Worm (Caenorhabditis elegans) whole organism, L1 larva: ENCODE data around the gene cam-1.
A peak's percentile ranks its signal among the peaks of the same experiment; 100 is the strongest.

Experiments
- C04F5.9 ChIP-seq: sonication (generic microtip); optimal IDR thresholded peaks from 2 replicates; lab custom pipeline; 2016; ENCODE audit warnings: missing genetic modification characterization, missing compliant biosample characterization
- C16A3.4 ChIP-seq: fragments of 150-350 bp; optimal IDR thresholded peaks from 2 replicates; lab custom pipeline; 2014; ENCODE audit warnings: missing biosample characterization, missing genetic modification characterization
- Y116A8C.19 ChIP-seq: sonication (generic microtip); optimal IDR thresholded peaks from 2 replicates; lab custom pipeline; 2016; ENCODE audit warnings: missing compliant biosample characterization, missing genetic modification characterization, borderline replicate concordance
- aly-2 ChIP-seq: fragments of 150-350 bp; optimal IDR thresholded peaks from 2 replicates; lab custom pipeline; 2014; ENCODE audit warnings: missing biosample characterization, missing genetic modification characterization
- ama-1 ChIP-seq: fragments of 150-350 bp; optimal IDR thresholded peaks from 2 replicates; lab custom pipeline; 2014
- blmp-1 ChIP-seq: fragments of 150-350 bp; optimal IDR thresholded peaks from 2 replicates; lab custom pipeline; 2014; ENCODE audit warnings: missing biosample characterization, missing genetic modification characterization
- ceh-82 ChIP-seq, 3 experiments: fragments of 150-350 bp in 1 of 3; sonication (generic microtip) in 2 of 3; optimal IDR thresholded peaks; 2 replicates each; lab custom pipeline; 2014 to 2017; ENCODE audit warnings: missing biosample characterization in 3 of 3, missing genetic modification characterization in 3 of 3
- ceh-90 ChIP-seq: sonication (generic microtip); optimal IDR thresholded peaks from 2 replicates; lab custom pipeline; 2016; ENCODE audit warnings: missing genetic modification characterization, missing compliant biosample characterization
- ces-1 ChIP-seq: fragments of 150-350 bp; optimal IDR thresholded peaks from 2 replicates; lab custom pipeline; 2014; ENCODE audit warnings: missing biosample characterization, missing genetic modification reagents, missing genetic modification characterization
- dpl-1 ChIP-seq, 3 experiments: fragments of 150-350 bp in 2 of 3; sonication (generic microtip) in 1 of 3; optimal IDR thresholded peaks; 2 replicates each; lab custom pipeline; 2014 to 2017; ENCODE audit warnings: missing biosample characterization in 3 of 3, missing genetic modification characterization in 3 of 3, missing genetic modification reagents in 3 of 3
- egl-13 ChIP-seq: sonication (generic microtip); optimal IDR thresholded peaks from 2 replicates; lab custom pipeline; 2016; ENCODE audit warnings: missing genotype, missing genetic modification reagents, missing genetic modification characterization, missing compliant biosample characterization
- elt-2 ChIP-seq: sonication (generic microtip); optimal IDR thresholded peaks from 2 replicates; lab custom pipeline; 2016; ENCODE audit warnings: missing genetic modification characterization, mild to moderate bottlenecking, inconsistent platforms, missing compliant biosample characterization, missing genetic modification reagents
- elt-3 ChIP-seq, 6 experiments: fragments of 150-350 bp in 1 of 6; sonication (generic microtip); optimal IDR thresholded peaks; 2 replicates each; lab custom pipeline; 2017 to 2018; ENCODE audit warnings: missing biosample characterization in 6 of 6, missing genetic modification characterization in 6 of 6, inconsistent platforms in 1 of 6
- fkh-4 ChIP-seq: sonication (generic microtip); optimal IDR thresholded peaks from 2 replicates; lab custom pipeline; 2016; ENCODE audit warnings: missing compliant biosample characterization, missing genetic modification characterization, borderline replicate concordance
- fkh-8 ChIP-seq: sonication (generic microtip); optimal IDR thresholded peaks from 2 replicates; lab custom pipeline; 2016; ENCODE audit warnings: mild to moderate bottlenecking, missing genetic modification characterization, missing compliant biosample characterization
- fos-1 ChIP-seq: fragments of 150-350 bp; optimal IDR thresholded peaks from 2 replicates; lab custom pipeline; 2014; ENCODE audit warnings: missing biosample characterization, missing genetic modification characterization
- grh-1 ChIP-seq: fragments of 200-800 bp; sonication (Bioruptor generic); IDR thresholded peaks from 2 replicates; pipeline ENCODE4 v1.3.6; 2022; ENCODE audit warnings: missing genetic modification reagents, missing genetic modification characterization, missing compliant biosample characterization
- hlh-17 ChIP-seq: fragments of 200-800 bp; sonication (Bioruptor generic); optimal IDR thresholded peaks from 2 replicates; lab custom pipeline; 2018; ENCODE audit warnings: missing genetic modification characterization, mild to moderate bottlenecking, missing compliant biosample characterization, moderate library complexity, borderline replicate concordance
- hlh-4 ChIP-seq: sonication (generic microtip); optimal IDR thresholded peaks from 2 replicates; lab custom pipeline; 2016; ENCODE audit warnings: mild to moderate bottlenecking, missing genetic modification characterization, missing compliant biosample characterization
- isw-1 ChIP-seq: fragments of 200-800 bp; sonication (Bioruptor generic); IDR thresholded peaks from 2 replicates; pipeline ENCODE4 v1.3.6; 2022; ENCODE audit warnings: missing genetic modification characterization, missing compliant biosample characterization
- jun-1 ChIP-seq: fragments of 150-350 bp; optimal IDR thresholded peaks from 2 replicates; lab custom pipeline; 2014; ENCODE audit warnings: missing biosample characterization, missing genetic modification reagents, missing genetic modification characterization
- lin-13 ChIP-seq: fragments of 150-350 bp; optimal IDR thresholded peaks from 2 replicates; lab custom pipeline; 2014; ENCODE audit warnings: missing biosample characterization, missing genetic modification reagents, missing genetic modification characterization
- lin-15B ChIP-seq: fragments of 150-350 bp; sonication (generic microtip); optimal IDR thresholded peaks from 3 replicates; lab custom pipeline; 2014; ENCODE audit warnings: missing biosample characterization, missing genetic modification characterization
- lin-35 ChIP-seq, 2 experiments: fragments of 150-350 bp; optimal IDR thresholded peaks; 2 replicates each; lab custom pipeline; 2014; ENCODE audit warnings: missing biosample characterization in 2 of 2, missing genetic modification characterization in 2 of 2, missing genetic modification reagents in 2 of 2
- mab-9 ChIP-seq: fragments of 200-800 bp; sonication (Bioruptor generic); IDR thresholded peaks from 2 replicates; pipeline ENCODE4 v1.3.6; 2022; ENCODE audit warnings: missing genetic modification reagents, missing genetic modification characterization, missing compliant biosample characterization
- mdl-1 ChIP-seq, 2 experiments: fragments of 150-350 bp; optimal IDR thresholded peaks; 2 replicates each; lab custom pipeline; 2014 to 2017; ENCODE audit warnings: missing biosample characterization in 2 of 2, missing genetic modification characterization in 2 of 2, inconsistent platforms in 1 of 2
- mef-2 ChIP-seq: fragments of 150-350 bp; optimal IDR thresholded peaks from 2 replicates; lab custom pipeline; 2014; ENCODE audit warnings: missing biosample characterization, missing genetic modification characterization
- nhr-11 ChIP-seq: fragments of 150-350 bp; optimal IDR thresholded peaks from 2 replicates; lab custom pipeline; 2014; ENCODE audit warnings: missing biosample characterization, missing genetic modification characterization
- nhr-12 ChIP-seq: sonication (generic microtip); optimal IDR thresholded peaks from 2 replicates; lab custom pipeline; 2017; ENCODE audit warnings: missing biosample characterization, missing genetic modification characterization
- nhr-19 ChIP-seq: fragments of 200-800 bp; sonication (Bioruptor generic); conservative IDR thresholded peaks from 2 replicates; pipeline ENCODE4 v1.3.6; 2022; ENCODE audit warnings: missing genetic modification characterization, missing compliant biosample characterization
- nhr-20 ChIP-seq: sonication (generic microtip); optimal IDR thresholded peaks from 2 replicates; lab custom pipeline; 2016; ENCODE audit warnings: mild to moderate bottlenecking, missing genetic modification characterization, missing compliant biosample characterization
- nhr-76 ChIP-seq: sonication (generic microtip); optimal IDR thresholded peaks from 2 replicates; lab custom pipeline; 2017; ENCODE audit warnings: missing biosample characterization, missing genetic modification characterization
- nhr-84 ChIP-seq: sonication (generic microtip); optimal IDR thresholded peaks from 2 replicates; lab custom pipeline; 2017; ENCODE audit warnings: missing biosample characterization, missing genetic modification characterization
- nhr-90 ChIP-seq: sonication (generic microtip); optimal IDR thresholded peaks from 2 replicates; lab custom pipeline; 2016; ENCODE audit warnings: mild to moderate bottlenecking, missing genetic modification characterization, missing compliant biosample characterization; ENCODE audit not compliant: poor library complexity
- pax-3 ChIP-seq: fragments of 200-800 bp; sonication (Bioruptor generic); optimal IDR thresholded peaks from 2 replicates; lab custom pipeline; 2018; ENCODE audit warnings: mild to moderate bottlenecking, missing genetic modification characterization, moderate library complexity, missing compliant biosample characterization
- skn-1 ChIP-seq: fragments of 150-350 bp; optimal IDR thresholded peaks from 2 replicates; lab custom pipeline; 2014; ENCODE audit warnings: missing biosample characterization, missing genetic modification characterization
- snpc-4 ChIP-seq: fragments of 150-350 bp; optimal IDR thresholded peaks from 2 replicates; lab custom pipeline; 2014; ENCODE audit warnings: missing biosample characterization, missing genetic modification characterization
- snu-23 ChIP-seq: sonication (generic microtip); optimal IDR thresholded peaks from 2 replicates; lab custom pipeline; 2016; ENCODE audit warnings: missing genetic modification characterization, missing compliant biosample characterization
- sox-4 ChIP-seq: sonication (generic microtip); optimal IDR thresholded peaks from 2 replicates; lab custom pipeline; 2016; ENCODE audit warnings: missing genetic modification characterization, missing compliant biosample characterization
- sup-37 ChIP-seq: fragments of 200-800 bp; sonication (Bioruptor generic); optimal IDR thresholded peaks from 2 replicates; lab custom pipeline; 2018; ENCODE audit warnings: mild to moderate bottlenecking, missing genetic modification characterization, missing compliant biosample characterization
- swsn-7 ChIP-seq: sonication (generic microtip); optimal IDR thresholded peaks from 2 replicates; lab custom pipeline; 2016; ENCODE audit warnings: missing genetic modification characterization, missing compliant biosample characterization
- tbx-2 ChIP-seq: sonication (generic microtip); optimal IDR thresholded peaks from 2 replicates; lab custom pipeline; 2016; ENCODE audit warnings: missing genetic modification characterization, missing compliant biosample characterization
- unc-130 ChIP-seq: fragments of 150-350 bp; optimal IDR thresholded peaks from 2 replicates; lab custom pipeline; 2017; ENCODE audit warnings: missing biosample characterization, missing genetic modification characterization, inconsistent platforms
- unc-30 ChIP-seq: sonication (generic microtip); optimal IDR thresholded peaks from 2 replicates; lab custom pipeline; 2017; ENCODE audit warnings: missing biosample characterization, missing genetic modification characterization
- unc-62 ChIP-seq: fragments of 150-350 bp; optimal IDR thresholded peaks from 2 replicates; lab custom pipeline; 2014; ENCODE audit warnings: missing biosample characterization, missing genetic modification reagents, missing genetic modification characterization
- unc-86 ChIP-seq: sonication (generic microtip); optimal IDR thresholded peaks from 2 replicates; lab custom pipeline; 2016; ENCODE audit warnings: missing genetic modification characterization, missing compliant biosample characterization
- xbp-1 ChIP-seq: sonication (generic microtip); optimal IDR thresholded peaks from 2 replicates; lab custom pipeline; 2016; ENCODE audit warnings: missing genetic modification characterization, missing compliant biosample characterization
- zag-1 ChIP-seq: fragments of 150-350 bp; optimal IDR thresholded peaks from 2 replicates; lab custom pipeline; 2014; ENCODE audit warnings: missing biosample characterization, missing genetic modification characterization
- ztf-11 ChIP-seq, 2 experiments: sonication (generic microtip); optimal IDR thresholded peaks; 2 replicates each; lab custom pipeline; 2016 to 2017; ENCODE audit warnings: missing genetic modification characterization in 2 of 2, missing biosample characterization in 1 of 2, missing compliant biosample characterization in 1 of 2

The cam-1 gene

ce11 chrII:9310204-9310603 lies at the start of gene cam-1:
TSS of gene cam-1 (minus strand) at chrII:9310304.
- TF ChIP-seq sox-4 (tag; lab: Kevin White, UChicago), result no peak
- no peak for TF ChIP-seq unc-62 (GFP tag; lab: Kevin White, UChicago)
- no peak for TF ChIP-seq elt-2 (tag; lab: Kevin White, UChicago)
- TF ChIP-seq ama-1, result no peak
- TF ChIP-seq snu-23 (GFP tag; lab: Kevin White, UChicago), result no peak
- TF ChIP-seq swsn-7 (tag; lab: Kevin White, UChicago), result no peak
- no peak for TF ChIP-seq blmp-1 (tag; lab: Kevin White, UChicago)
- TF ChIP-seq fkh-8 (tag; lab: Kevin White, UChicago), result no peak
- no peak for TF ChIP-seq nhr-19
- TF ChIP-seq C04F5.9 (tag; lab: Kevin White, UChicago), result no peak
- no peak for TF ChIP-seq mef-2

ce11 chrII:9358230-9358629 lies 48.1 kb upstream of the cam-1 start, which contains the start of gene mel-11:
TSS of gene mel-11 (plus strand) at chrII:9358530.
- no peak for TF ChIP-seq fos-1 (tag; lab: Kevin White, UChicago)
- no peak for TF ChIP-seq skn-1 (tag; lab: Kevin White, UChicago)
- no peak for TF ChIP-seq elt-2 (tag; lab: Kevin White, UChicago)
- no peak for TF ChIP-seq tbx-2
- TF ChIP-seq dpl-1 (GFP tag; optimal IDR thresholded peaks at IDR 0.05; lab: Kevin White, UChicago), result no peak

ce11 chrII:9356723-9357122 lies 46.6 kb upstream of the cam-1 start:
- no peak for TF ChIP-seq ces-1 (GFP tag; lab: Kevin White, UChicago)
- no peak for TF ChIP-seq fkh-8 (tag; lab: Kevin White, UChicago)
- no peak for TF ChIP-seq ztf-11 (tag; optimal IDR thresholded peaks at IDR 0.05; lab: Kevin White, UChicago)
- no peak for TF ChIP-seq mab-9 (GFP tag; lab: Robert Waterston, UW)
- TF ChIP-seq unc-86 (tag; lab: Kevin White, UChicago), result no peak
- TF ChIP-seq fkh-4 (tag; lab: Kevin White, UChicago), result no peak
- TF ChIP-seq pax-3 (tag; lab: Kevin White, UChicago), result no peak
- no peak for TF ChIP-seq lin-13 (GFP tag; lab: Kevin White, UChicago)
- no peak for TF ChIP-seq zag-1
- no peak for TF ChIP-seq Y116A8C.19 (tag; lab: Kevin White, UChicago)
- TF ChIP-seq nhr-76 (tag; lab: Kevin White, UChicago), result no peak
- no peak for TF ChIP-seq aly-2 (tag; lab: Kevin White, UChicago)
- peak; percentile 12 for TF ChIP-seq C16A3.4 (tag; lab: Kevin White, UChicago)
- peak in 1 of 6 experiments; percentile 60 for TF ChIP-seq elt-3 (tag; optimal IDR thresholded peaks at IDR 0.05; lab: Kevin White, UChicago)
- no peak for TF ChIP-seq ceh-90 (tag; lab: Kevin White, UChicago)
- peak in 1 of 2 experiments; percentile 60 for TF ChIP-seq mdl-1 (tag; optimal IDR thresholded peaks at IDR 0.05; lab: Kevin White, UChicago)
- TF ChIP-seq ceh-82 (tag; optimal IDR thresholded peaks at IDR 0.05; lab: Kevin White, UChicago), result peak in 1 of 3 experiments; percentile 8
- no peak for TF ChIP-seq snpc-4 (tag; lab: Kevin White, UChicago)
- no peak for TF ChIP-seq hlh-4 (tag; lab: Kevin White, UChicago)
- no peak for TF ChIP-seq sup-37 (GFP tag; lab: Kevin White, UChicago)
- no peak for TF ChIP-seq nhr-11 (tag; lab: Kevin White, UChicago)
- no peak for TF ChIP-seq hlh-17
- no peak for TF ChIP-seq nhr-12 (tag; lab: Kevin White, UChicago)
- TF ChIP-seq ama-1, result no peak
- no peak for TF ChIP-seq grh-1 (GFP tag; lab: Robert Waterston, UW)
- TF ChIP-seq dpl-1 (GFP tag; optimal IDR thresholded peaks at IDR 0.05; lab: Kevin White, UChicago), result peak in 2 of 3 experiments; percentile 17 to 35
- peak; percentile 63 for TF ChIP-seq unc-130 (tag; lab: Kevin White, UChicago)
- TF ChIP-seq egl-13 (tag; lab: Kevin White, UChicago), result no peak
- TF ChIP-seq unc-62 (GFP tag; lab: Kevin White, UChicago), result no peak
- peak; percentile 3 for TF ChIP-seq nhr-90
- TF ChIP-seq lin-15B (tag; lab: Kevin White, UChicago), result no peak
- TF ChIP-seq unc-30, result no peak
- TF ChIP-seq jun-1 (tag; lab: Kevin White, UChicago), result no peak
- TF ChIP-seq isw-1, result no peak
- TF ChIP-seq nhr-20 (tag; lab: Kevin White, UChicago), result peak; percentile 58
- peak; percentile 33 to 48 for TF ChIP-seq lin-35 (GFP tag; optimal IDR thresholded peaks at IDR 0.05; lab: Kevin White, UChicago)
- TF ChIP-seq nhr-84 (tag; lab: Kevin White, UChicago), result no peak
- TF ChIP-seq elt-2 (tag; lab: Kevin White, UChicago), result no peak
- peak; percentile 4 for TF ChIP-seq xbp-1
- TF ChIP-seq fos-1 (tag; lab: Kevin White, UChicago), result no peak
